Fruit fly (Drosophila melanogaster) whole organism, embryonic: ENCODE data around the gene CG5096.

Experiments used
- Ada2b ChIP-seq: fragments of 200-800 bp; sonication (Bioruptor generic); IDR thresholded peaks from 2 replicates; pipeline ENCODE4 v1.3.6; 2022; ENCODE audit warnings: missing biosample characterization, missing genetic modification characterization
- Atf-2 ChIP-seq: fragments of 200-800 bp; sonication (Bioruptor generic); optimal IDR thresholded peaks from 2 replicates; lab custom pipeline; 2016; ENCODE audit warnings: missing biosample characterization, missing genetic modification characterization
- Bteb2 ChIP-seq: fragments of 200-800 bp; sonication (Bioruptor generic); optimal IDR thresholded peaks from 2 replicates; lab custom pipeline; 2016; ENCODE audit warnings: missing biosample characterization, missing genetic modification characterization
- CG10654 ChIP-seq: fragments of 200-800 bp; sonication (Bioruptor generic); optimal IDR thresholded peaks from 2 replicates; lab custom pipeline; 2016; ENCODE audit warnings: missing biosample characterization, missing genetic modification characterization
- CG11085 ChIP-seq: fragments of 200-800 bp; sonication (Bioruptor generic); IDR thresholded peaks from 2 replicates; pipeline ENCODE4 v1.3.6; 2022; ENCODE audit warnings: missing biosample characterization, missing genetic modification characterization
- CG11247 ChIP-seq: fragments of 200-800 bp; sonication (Bioruptor generic); IDR thresholded peaks from 2 replicates; pipeline ENCODE4 v1.3.6; 2022; ENCODE audit warnings: missing biosample characterization, missing genetic modification characterization
- CG12104 ChIP-seq: fragments of 200-800 bp; sonication (Bioruptor generic); optimal IDR thresholded peaks from 3 replicates; lab custom pipeline; 2016; ENCODE audit warnings: missing biosample characterization, missing genetic modification characterization
- CG1233 ChIP-seq: fragments of 200-800 bp; sonication (Bioruptor generic); optimal IDR thresholded peaks from 4 replicates; lab custom pipeline; 2018; ENCODE audit warnings: missing biosample characterization, mild to moderate bottlenecking, missing genetic modification characterization
- CG13296 ChIP-seq: fragments of 200-800 bp; sonication (Bioruptor generic); optimal IDR thresholded peaks from 3 replicates; lab custom pipeline; 2018; ENCODE audit warnings: missing biosample characterization, mild to moderate bottlenecking, missing genetic modification characterization
- CG13894 ChIP-seq: fragments of 200-800 bp; sonication (Bioruptor generic); optimal IDR thresholded peaks from 3 replicates; lab custom pipeline; 2018; ENCODE audit warnings: missing biosample characterization, mild to moderate bottlenecking, missing genetic modification characterization, moderate library complexity
- CG14860 ChIP-seq: fragments of 200-800 bp; sonication (Bioruptor generic); IDR thresholded peaks from 3 replicates; pipeline ENCODE4 v1.3.6; 2022; ENCODE audit warnings: missing biosample characterization, missing genetic modification characterization; ENCODE audit not compliant: partially characterized antibody
- CG17612 ChIP-seq: fragments of 200-800 bp; sonication (Bioruptor generic); IDR thresholded peaks from 2 replicates; pipeline ENCODE4 v1.3.6; 2022; ENCODE audit warnings: missing biosample characterization, missing genetic modification characterization
- CG18619 ChIP-seq: fragments of 200-800 bp; sonication (Bioruptor generic); optimal IDR thresholded peaks from 3 replicates; lab custom pipeline; 2017; ENCODE audit warnings: missing biosample characterization, mild to moderate bottlenecking, missing genetic modification characterization
- CG2120 ChIP-seq: fragments of 200-800 bp; sonication (Bioruptor generic); optimal IDR thresholded peaks from 3 replicates; lab custom pipeline; 2016; ENCODE audit warnings: missing biosample characterization, missing genetic modification characterization
- CG30020 ChIP-seq: fragments of 200-800 bp; optimal IDR thresholded peaks from 2 replicates; lab custom pipeline; 2019; ENCODE audit warnings: missing biosample characterization, mild to moderate bottlenecking, missing genetic modification characterization, moderate library complexity
- CG31441 ChIP-seq: fragments of 200-800 bp; sonication (Bioruptor generic); IDR thresholded peaks from 2 replicates; pipeline ENCODE4 v1.3.6; 2022; ENCODE audit warnings: missing biosample characterization, missing genetic modification characterization
- CG3163 ChIP-seq: fragments of 200-800 bp; sonication (Bioruptor generic); optimal IDR thresholded peaks from 3 replicates; lab custom pipeline; 2016; ENCODE audit warnings: missing biosample characterization, missing genetic modification characterization
- CG3407 ChIP-seq: fragments of 200-800 bp; sonication (Bioruptor generic); optimal IDR thresholded peaks from 2 replicates; lab custom pipeline; 2018; ENCODE audit warnings: missing biosample characterization, mild to moderate bottlenecking, missing genetic modification characterization
- CG3838 ChIP-seq: fragments of 200-800 bp; sonication (Bioruptor generic); optimal IDR thresholded peaks from 3 replicates; lab custom pipeline; 2016; ENCODE audit warnings: missing biosample characterization, missing genetic modification characterization
- CG3847 ChIP-seq: fragments of 200-800 bp; sonication (Bioruptor generic); IDR thresholded peaks from 2 replicates; pipeline ENCODE4 v1.3.6; 2022; ENCODE audit warnings: missing biosample characterization, missing genetic modification characterization
- CG4730 ChIP-seq: fragments of 200-800 bp; sonication (Bioruptor generic); IDR thresholded peaks from 2 replicates; pipeline ENCODE4 v1.3.6; 2022; ENCODE audit warnings: missing biosample characterization, missing genetic modification characterization
- CG7357 ChIP-seq: fragments of 200-800 bp; sonication (Bioruptor generic); IDR thresholded peaks from 3 replicates; pipeline ENCODE4 v1.3.6; 2022; ENCODE audit warnings: missing biosample characterization, missing genetic modification characterization
- CG9215 ChIP-seq: fragments of 200-800 bp; sonication (Bioruptor generic); IDR thresholded peaks from 2 replicates; pipeline ENCODE4 v1.3.6; 2022; ENCODE audit warnings: missing biosample characterization, missing genetic modification characterization
- CG9609 ChIP-seq: fragments of 200-800 bp; sonication (Bioruptor generic); optimal IDR thresholded peaks from 3 replicates; lab custom pipeline; 2016; ENCODE audit warnings: missing biosample characterization, missing genetic modification characterization
- CG9817 ChIP-seq: fragments of 200-800 bp; sonication (Bioruptor generic); optimal IDR thresholded peaks from 2 replicates; lab custom pipeline; 2018; ENCODE audit warnings: missing biosample characterization, mild to moderate bottlenecking, missing genetic modification characterization, moderate library complexity
- CrebB ChIP-seq: fragments of 200-800 bp; sonication (Bioruptor generic); optimal IDR thresholded peaks from 3 replicates; lab custom pipeline; 2018; ENCODE audit warnings: missing biosample characterization, mild to moderate bottlenecking, missing genetic modification characterization
- HLHmδ ChIP-seq: fragments of 200-800 bp; sonication (Bioruptor generic); optimal IDR thresholded peaks from 2 replicates; lab custom pipeline; 2018; ENCODE audit warnings: missing biosample characterization, mild to moderate bottlenecking, missing genetic modification characterization, moderate library complexity
- Hr51 ChIP-seq, 2 experiments: fragments of 200-800 bp; sonication (Bioruptor generic); optimal IDR thresholded peaks; 2 replicates in 1 of 2; 3 replicates in 1 of 2; lab custom pipeline; 2016 to 2018; ENCODE audit warnings: missing biosample characterization in 2 of 2, missing genetic modification characterization in 2 of 2, mild to moderate bottlenecking in 1 of 2, moderate library complexity in 1 of 2
- Jarid2 ChIP-seq: fragments of 200-800 bp; sonication (Bioruptor generic); optimal IDR thresholded peaks from 3 replicates; lab custom pipeline; 2017; ENCODE audit warnings: mild to moderate bottlenecking, missing biosample characterization, missing genetic modification reagents, missing genetic modification characterization
- Meics ChIP-seq: fragments of 200-800 bp; sonication (Bioruptor generic); optimal IDR thresholded peaks from 2 replicates; lab custom pipeline; 2017; ENCODE audit warnings: missing biosample characterization, mild to moderate bottlenecking, missing genetic modification characterization
- NFAT ChIP-seq: fragments of 200-800 bp; sonication (Bioruptor generic); IDR thresholded peaks from 2 replicates; pipeline ENCODE4 v1.3.6; 2022; ENCODE audit warnings: missing biosample characterization, missing genetic modification characterization
- Side ChIP-seq: fragments of 200-800 bp; sonication (Bioruptor generic); optimal IDR thresholded peaks from 2 replicates; lab custom pipeline; 2016; ENCODE audit warnings: missing biosample characterization, missing genetic modification characterization
- Sox102F ChIP-seq: fragments of 200-800 bp; sonication (Bioruptor generic); optimal IDR thresholded peaks from 2 replicates; lab custom pipeline; 2018; ENCODE audit warnings: missing biosample characterization, mild to moderate bottlenecking, missing genetic modification characterization, moderate library complexity
- Trl ChIP-seq, 3 experiments: fragments of >200 bp in 2 of 3; fragments of 200-800 bp in 1 of 3; sonication (Bioruptor generic) in 1 of 3; optimal IDR thresholded peaks; 2 replicates in 1 of 3; 3 replicates in 2 of 3; lab custom pipeline; 2016 to 2017; ENCODE audit warnings: missing biosample characterization in 1 of 3, missing genetic modification characterization in 1 of 3
- ab ChIP-seq: fragments of 200-800 bp; sonication (Bioruptor generic); optimal IDR thresholded peaks from 2 replicates; lab custom pipeline; 2016; ENCODE audit warnings: missing biosample characterization, missing genetic modification characterization
- ap ChIP-seq: fragments of 200-800 bp; sonication (Bioruptor generic); IDR thresholded peaks from 2 replicates; pipeline ENCODE4 v1.3.6; 2022; ENCODE audit warnings: missing biosample characterization, missing genetic modification characterization
- az2 ChIP-seq: fragments of 200-800 bp; sonication (Bioruptor generic); optimal IDR thresholded peaks from 3 replicates; lab custom pipeline; 2016; ENCODE audit warnings: missing biosample characterization, missing genetic modification characterization
- dmrt11E ChIP-seq: fragments of 200-800 bp; sonication (Bioruptor generic); optimal IDR thresholded peaks from 3 replicates; lab custom pipeline; 2018; ENCODE audit warnings: missing biosample characterization, mild to moderate bottlenecking, missing genetic modification characterization, moderate library complexity
- kni ChIP-seq: fragments of 200-800 bp; sonication (Bioruptor generic); optimal IDR thresholded peaks from 3 replicates; lab custom pipeline; 2017; ENCODE audit warnings: mild to moderate bottlenecking, missing biosample characterization, missing genetic modification reagents, missing genetic modification characterization
- knrl ChIP-seq: fragments of 200-800 bp; sonication (Bioruptor generic); IDR thresholded peaks from 3 replicates; pipeline ENCODE4 v1.3.6; 2022; ENCODE audit warnings: missing biosample characterization, missing genetic modification characterization; ENCODE audit not compliant: partially characterized antibody
- lov ChIP-seq, 2 experiments: fragments of 200-800 bp in 1 of 2; fragments of >200 bp in 1 of 2; sonication (Bioruptor generic) in 1 of 2; IDR thresholded peaks in 1 of 2; optimal IDR thresholded peaks in 1 of 2; 2 replicates in 1 of 2; 3 replicates in 1 of 2; pipeline versions ENCODE4 v1.3.6 to Lab custom; 2017 to 2022; ENCODE audit warnings: missing biosample characterization in 1 of 2, missing genetic modification characterization in 1 of 2
- onecut ChIP-seq: fragments of 200-800 bp; sonication (Bioruptor generic); IDR thresholded peaks from 2 replicates; pipeline ENCODE4 v1.3.6; 2022; ENCODE audit warnings: missing biosample characterization, missing genetic modification characterization
- pho ChIP-seq: fragments of 200-800 bp; sonication (Bioruptor generic); optimal IDR thresholded peaks from 2 replicates; lab custom pipeline; 2016; ENCODE audit warnings: missing biosample characterization, missing genetic modification characterization
- psq ChIP-seq: fragments of 200-800 bp; sonication (Bioruptor generic); optimal IDR thresholded peaks from 2 replicates; lab custom pipeline; 2017; ENCODE audit warnings: missing biosample characterization, missing genetic modification characterization
- scrt ChIP-seq: fragments of 200-800 bp; sonication (Bioruptor generic); optimal IDR thresholded peaks from 2 replicates; lab custom pipeline; 2018; ENCODE audit warnings: missing biosample characterization, mild to moderate bottlenecking, missing genetic modification characterization, moderate library complexity
- so ChIP-seq: fragments of 200-800 bp; sonication (Bioruptor generic); IDR thresholded peaks from 3 replicates; pipeline ENCODE4 v1.3.6; 2022; ENCODE audit warnings: missing biosample characterization, missing genetic modification characterization
- sqz ChIP-seq: fragments of 200-800 bp; sonication (Bioruptor generic); optimal IDR thresholded peaks from 3 replicates; lab custom pipeline; 2018; ENCODE audit warnings: missing biosample characterization, mild to moderate bottlenecking, missing genetic modification characterization
- ssp ChIP-seq: fragments of 200-800 bp; sonication (Bioruptor generic); IDR thresholded peaks from 2 replicates; pipeline ENCODE4 v1.3.6; 2022; ENCODE audit warnings: missing biosample characterization, missing genetic modification characterization
- wdn ChIP-seq: fragments of 200-800 bp; sonication (Bioruptor generic); IDR thresholded peaks from 2 replicates; pipeline ENCODE4 v1.3.6; 2022; ENCODE audit warnings: missing biosample characterization, missing genetic modification characterization

The CG5096 gene

DNA sequence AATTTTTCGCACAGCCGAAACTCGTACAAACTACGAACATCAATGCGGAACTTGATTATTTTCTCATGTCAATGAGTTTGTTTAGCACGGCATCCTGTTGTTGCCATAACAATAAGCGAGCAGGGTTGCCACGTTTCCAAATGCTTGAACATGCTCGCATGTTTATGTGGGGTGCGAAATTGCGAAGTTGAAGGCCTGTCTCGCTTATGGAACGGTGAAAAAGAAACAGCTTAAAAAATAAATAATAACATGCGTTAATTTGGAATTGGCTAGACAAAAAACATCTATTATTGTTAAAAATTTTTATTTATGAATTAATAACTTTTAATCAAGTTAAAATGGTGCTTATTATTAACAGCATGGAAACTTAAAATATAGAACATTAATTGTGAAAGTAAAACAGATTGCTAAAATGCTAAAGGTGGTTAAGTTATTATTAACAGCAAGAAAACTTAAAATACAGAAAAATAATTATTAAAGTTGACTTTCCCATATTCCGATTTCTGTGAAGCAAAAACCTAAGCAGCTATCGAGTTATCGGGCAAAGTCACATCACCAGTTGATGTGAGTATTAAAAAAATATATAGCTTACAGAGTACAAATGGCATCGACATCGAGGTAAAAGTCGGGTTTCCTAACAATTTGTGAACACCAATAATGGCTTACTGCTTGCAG, 48.9 kb downstream of the CG5096 start, which contains the start of the genes Bug22 and TfIIB (continued):
- peak; percentile 35 for TF ChIP-seq CG18619 (GFP tag; lab: Kevin White, UChicago)
- 0 out of 2 replicates have a peak, but pooled peaks have one; percentile 44 for TF ChIP-seq CG11085 (GFP tag; lab: Robert Waterston, UW)
- TF ChIP-seq az2 (GFP tag; lab: Kevin White, UChicago) = peak; percentile 76
- 0 out of 3 replicates have a peak, but pooled peaks have one; percentile 49 for TF ChIP-seq CG14860 (GFP tag; lab: Robert Waterston, UW)
- TF ChIP-seq CG12104 = peak; percentile 60
- peak; percentile 37 for TF ChIP-seq Side (GFP tag; lab: Kevin White, UChicago)
- TF ChIP-seq ab (GFP tag; lab: Kevin White, UChicago) = no peak
- peak; percentile 76 for TF ChIP-seq sqz (GFP tag; lab: Kevin White, UChicago)
- peak; percentile 75 to 76 for TF ChIP-seq Hr51 (GFP tag; optimal IDR thresholded peaks at IDR 0.05; lab: Kevin White, UChicago)
- peak; percentile 69 for TF ChIP-seq pho (GFP tag; lab: Kevin White, UChicago)
- no peak for TF ChIP-seq CG9215
- no peak for TF ChIP-seq knrl (GFP tag; lab: Robert Waterston, UW)
- peak; percentile 46 for TF ChIP-seq Bteb2
- peak; percentile 74 for TF ChIP-seq Meics (GFP tag; lab: Kevin White, UChicago)
- no peak for TF ChIP-seq Trl (optimal IDR thresholded peaks at IDR 0.05; lab: Kevin White, UChicago)
- TF ChIP-seq Trl (GFP tag; optimal IDR thresholded peaks at IDR 0.05; lab: Kevin White, UChicago) = peak; percentile 54
- TF ChIP-seq dmrt11E (tag; lab: Kevin White, UChicago) = peak; percentile 59
- no peak for TF ChIP-seq Jarid2
- no peak for TF ChIP-seq CG13894
- peak; percentile 79 for TF ChIP-seq CG31441 (GFP tag; lab: Robert Waterston, UW)
- peak; percentile 58; the same call in 1 of the 2 replicates for TF ChIP-seq CG11247 (GFP tag; lab: Robert Waterston, UW)
- peak; percentile 39; the same call in 1 of the 2 replicates for TF ChIP-seq wdn (GFP tag; lab: Robert Waterston, UW)
- peak; percentile 98 for TF ChIP-seq CG30020 (tag; lab: Kevin White, UChicago)
- TF ChIP-seq CG3163 (GFP tag; lab: Kevin White, UChicago) = peak; percentile 5
- TF ChIP-seq ap (GFP tag; lab: Robert Waterston, UW) = no peak
- no peak for TF ChIP-seq Sox102F
- peak; percentile 76; the same call in 1 of the 2 replicates for TF ChIP-seq NFAT (GFP tag; lab: Robert Waterston, UW)
- peak; percentile 53 for TF ChIP-seq Atf-2 (GFP tag; lab: Kevin White, UChicago)
- TF ChIP-seq CG9817 (tag; lab: Kevin White, UChicago) = no peak
- TF ChIP-seq psq (GFP tag; lab: Kevin White, UChicago) = peak; percentile 39
- peak; percentile 60 for TF ChIP-seq Ada2b (GFP tag; lab: Robert Waterston, UW)
- peak; percentile 57 for TF ChIP-seq ssp (GFP tag; lab: Robert Waterston, UW)
- TF ChIP-seq CG17612 = no peak
- peak; percentile 14 for TF ChIP-seq CrebB (tag; lab: Kevin White, UChicago)
- TF ChIP-seq onecut = peak; percentile 63
- peak; percentile 86 for TF ChIP-seq CG2120 (GFP tag; lab: Kevin White, UChicago)
- peak; percentile 50 for TF ChIP-seq CG10654
- peak; percentile 48 for TF ChIP-seq scrt (GFP tag; lab: Kevin White, UChicago)
- TF ChIP-seq CG9609 (GFP tag; lab: Kevin White, UChicago) = peak; percentile 63
- peak; percentile 73 for TF ChIP-seq CG3847 (GFP tag; lab: Robert Waterston, UW)
- TF ChIP-seq CG3407 (GFP tag; lab: Kevin White, UChicago) = peak; percentile 18
- TF ChIP-seq lov (optimal IDR thresholded peaks at IDR 0.05; lab: Kevin White, UChicago) = no peak
- TF ChIP-seq lov (GFP tag; IDR thresholded peaks at IDR 0.05; lab: Robert Waterston, UW) = no peak
- TF ChIP-seq CG4730 (GFP tag; lab: Robert Waterston, UW) = peak; percentile 32; the same call in 1 of the 2 replicates
- TF ChIP-seq kni (GFP tag; lab: Kevin White, UChicago) = no peak
- TF ChIP-seq CG7357 (GFP tag; lab: Robert Waterston, UW) = no peak
- TF ChIP-seq CG13296 (GFP tag; lab: Kevin White, UChicago) = peak; percentile 62
- no peak for TF ChIP-seq CG3838
- peak; percentile 66 for TF ChIP-seq CG1233 (GFP tag; lab: Kevin White, UChicago)
- peak; percentile 30 for TF ChIP-seq HLHmδ (GFP tag; lab: Kevin White, UChicago)
- no peak for TF ChIP-seq so (GFP tag; lab: Robert Waterston, UW)
